Worm (Caenorhabditis elegans) whole organism, mixed stage, embryonic: ENCODE measurements around the gene T28F3.8.

Experiments
- M03D4.4 ChIP-seq: sonication (generic microtip); optimal IDR thresholded peaks from 2 replicates; lab custom pipeline; 2017; ENCODE audit warnings: mild to moderate bottlenecking, missing genetic modification characterization, missing compliant biosample characterization
- blmp-1 ChIP-seq: fragments of 150-350 bp; optimal IDR thresholded peaks from 2 replicates; lab custom pipeline; 2014; ENCODE audit warnings: missing biosample characterization, missing genetic modification characterization
- ces-1 ChIP-seq: fragments of 150-350 bp; optimal IDR thresholded peaks from 2 replicates; lab custom pipeline; 2014; ENCODE audit warnings: missing biosample characterization, missing genetic modification reagents, missing genetic modification characterization
- elt-1 ChIP-seq: sonication (generic microtip); optimal IDR thresholded peaks from 2 replicates; lab custom pipeline; 2017; ENCODE audit warnings: missing genetic modification characterization, mild to moderate bottlenecking, missing compliant biosample characterization, antibody characterized with exemption, moderate library complexity, borderline replicate concordance; ENCODE audit not compliant: insufficient read depth
- elt-3 ChIP-seq: fragments of 150-350 bp; optimal IDR thresholded peaks from 2 replicates; lab custom pipeline; 2014; ENCODE audit warnings: missing biosample characterization, missing genetic modification characterization
- ham-2 ChIP-seq: fragments of 200-800 bp; sonication (Bioruptor generic); optimal IDR thresholded peaks from 2 replicates; lab custom pipeline; 2018; ENCODE audit warnings: mild to moderate bottlenecking, missing genetic modification characterization, missing compliant biosample characterization
- lsy-2 ChIP-seq: fragments of 150-350 bp; optimal IDR thresholded peaks from 2 replicates; lab custom pipeline; 2014; ENCODE audit warnings: missing biosample characterization, missing genetic modification characterization
- mep-1 ChIP-seq: fragments of 150-350 bp; optimal IDR thresholded peaks from 2 replicates; lab custom pipeline; 2017; ENCODE audit warnings: missing biosample characterization, missing genetic modification reagents, missing genetic modification characterization, inconsistent platforms
- nhr-237 ChIP-seq: fragments of 150-350 bp; optimal IDR thresholded peaks from 2 replicates; lab custom pipeline; 2014; ENCODE audit warnings: missing biosample characterization, missing genetic modification characterization
- nhr-28 ChIP-seq: fragments of 150-350 bp; optimal IDR thresholded peaks from 2 replicates; lab custom pipeline; 2014; ENCODE audit warnings: missing biosample characterization, missing genetic modification characterization
- nhr-76 ChIP-seq: sonication (generic microtip); optimal IDR thresholded peaks from 2 replicates; lab custom pipeline; 2017; ENCODE audit warnings: missing biosample characterization, missing genetic modification characterization
- pha-4 ChIP-seq: fragments of 150-350 bp; optimal IDR thresholded peaks from 2 replicates; lab custom pipeline; 2018; ENCODE audit warnings: missing biosample characterization, missing genetic modification reagents, missing genetic modification characterization
- unc-62 ChIP-seq: fragments of 150-350 bp; optimal IDR thresholded peaks from 2 replicates; lab custom pipeline; 2014; ENCODE audit warnings: missing biosample characterization, missing genetic modification reagents, missing genetic modification characterization
- ztf-11 ChIP-seq: fragments of 150-350 bp; optimal IDR thresholded peaks from 2 replicates; lab custom pipeline; 2014; ENCODE audit warnings: missing biosample characterization, missing genetic modification characterization

DNA sequence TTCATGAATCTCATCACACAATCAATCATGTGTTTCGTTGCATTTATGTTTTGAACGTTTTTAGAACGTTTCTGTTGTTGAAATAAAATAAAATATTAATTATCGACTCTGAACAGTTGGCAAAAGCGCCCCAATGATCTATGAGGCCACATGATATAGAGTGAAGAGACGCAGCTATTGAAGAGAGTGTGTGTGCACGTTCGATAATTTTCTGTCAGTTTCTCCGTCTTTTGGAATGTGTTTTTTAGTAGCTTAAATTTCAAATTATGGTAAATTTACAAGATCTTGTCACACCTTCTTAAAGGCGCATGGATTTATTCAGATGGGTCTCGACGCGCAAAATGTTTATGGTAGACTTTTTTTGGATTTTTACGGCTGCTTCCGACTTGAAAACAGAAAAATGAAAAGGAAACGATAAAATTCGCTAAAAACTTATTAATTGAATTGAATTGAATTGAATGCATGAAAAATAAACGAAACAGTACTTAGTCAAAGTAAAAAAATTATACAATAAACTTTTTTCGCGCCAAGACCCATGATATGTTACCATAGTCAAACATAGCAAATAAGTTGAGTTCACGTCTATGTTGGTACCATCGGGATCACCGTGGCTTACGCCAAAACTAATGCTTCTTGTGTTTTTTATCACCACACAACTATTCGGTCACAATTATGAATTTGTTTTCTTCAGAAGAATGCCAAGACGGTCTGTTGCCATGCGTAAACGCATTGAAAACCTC is 26.6 kb upstream of the T28F3.8 start, which contains the start of gene C49C3.15:
- no peak for TF ChIP-seq ham-2 (GFP tag; lab: Kevin White, UChicago)
- TF ChIP-seq ces-1, result peak; percentile 31
- TF ChIP-seq pha-4 (tag; lab: Kevin White, UChicago), result peak; percentile 18
- no peak for TF ChIP-seq nhr-237 (tag; lab: Kevin White, UChicago)
- no peak for TF ChIP-seq elt-1 (tag; lab: Kevin White, UChicago)
- TF ChIP-seq nhr-28 (tag; lab: Kevin White, UChicago), result no peak
- TF ChIP-seq nhr-76 (tag; lab: Kevin White, UChicago), result no peak
- no peak for TF ChIP-seq elt-3 (tag; lab: Kevin White, UChicago)
- peak; percentile 35 for TF ChIP-seq unc-62 (GFP tag; lab: Kevin White, UChicago)
- no peak for TF ChIP-seq M03D4.4 (tag; lab: Kevin White, UChicago)
- TF ChIP-seq mep-1 (tag; lab: Kevin White, UChicago), result peak; percentile 40
- no peak for TF ChIP-seq lsy-2 (tag; lab: Kevin White, UChicago)
- TF ChIP-seq ztf-11, result no peak
- TF ChIP-seq blmp-1 (tag; lab: Kevin White, UChicago), result no peak
